Worm (Caenorhabditis elegans) whole organism, L3 larva: ENCODE data around the gene gpa-2.

Source experiments
- elt-3 ChIP-seq, 3 experiments: fragments of 150-350 bp in 1 of 3; sonication (generic microtip) in 2 of 3; optimal IDR thresholded peaks; 2 replicates in 2 of 3; 4 replicates in 1 of 3; lab custom pipeline; 2014 to 2017; ENCODE audit warnings: missing biosample characterization in 3 of 3, missing genetic modification characterization in 3 of 3
- lin-39 ChIP-seq: fragments of 150-350 bp; optimal IDR thresholded peaks from 2 replicates; lab custom pipeline; 2018; ENCODE audit warnings: missing biosample characterization, missing genetic modification reagents, missing genetic modification characterization
- mdl-1 ChIP-seq: fragments of 150-350 bp; optimal IDR thresholded peaks from 2 replicates; lab custom pipeline; 2014; ENCODE audit warnings: missing biosample characterization, missing genetic modification characterization
- mml-1 ChIP-seq: fragments of 150-350 bp; sonication (generic microtip); optimal IDR thresholded peaks from 3 replicates; lab custom pipeline; 2014; ENCODE audit warnings: missing biosample characterization, missing genetic modification characterization
- nhr-12 ChIP-seq: fragments of 150-350 bp; optimal IDR thresholded peaks from 2 replicates; lab custom pipeline; 2014; ENCODE audit warnings: missing biosample characterization, missing genetic modification characterization
- nhr-43 ChIP-seq: sonication (generic microtip); optimal IDR thresholded peaks from 2 replicates; lab custom pipeline; 2016; ENCODE audit warnings: mild to moderate bottlenecking, missing genetic modification characterization, missing compliant biosample characterization; ENCODE audit not compliant: poor library complexity, severe bottlenecking
- nhr-76 ChIP-seq: fragments of 150-350 bp; sonication (generic microtip); optimal IDR thresholded peaks from 5 replicates; lab custom pipeline; 2014; ENCODE audit warnings: missing biosample characterization, missing genetic modification characterization
- pqm-1 ChIP-seq: fragments of 150-350 bp; optimal IDR thresholded peaks from 2 replicates; lab custom pipeline; 2017; ENCODE audit warnings: missing biosample characterization, missing genetic modification characterization, inconsistent platforms
- unc-39 ChIP-seq: sonication (generic microtip); optimal IDR thresholded peaks from 4 replicates; lab custom pipeline; 2017; ENCODE audit warnings: missing biosample characterization, missing genetic modification characterization
- unc-62 ChIP-seq: fragments of 150-350 bp; sonication (generic microtip); optimal IDR thresholded peaks from 4 replicates; lab custom pipeline; 2014; ENCODE audit warnings: missing biosample characterization, missing genetic modification reagents, missing genetic modification characterization

ce11 chrV:8375419-8375818, 4.6 kb downstream of the gpa-2 start, which contains the start of gene F38E1.10:
- no peak for TF ChIP-seq unc-62 (GFP tag; lab: Kevin White, UChicago)
- TF ChIP-seq nhr-12 (tag; lab: Kevin White, UChicago) = no peak
- TF ChIP-seq unc-39 = no peak
- TF ChIP-seq lin-39 (tag; lab: Kevin White, UChicago) = no peak
- TF ChIP-seq nhr-43 = no peak
- no peak for TF ChIP-seq mdl-1 (tag; lab: Kevin White, UChicago)
- no peak for TF ChIP-seq nhr-76 (tag; lab: Kevin White, UChicago)
- no peak for TF ChIP-seq pqm-1
- TF ChIP-seq elt-3 (tag; optimal IDR thresholded peaks at IDR 0.05; lab: Kevin White, UChicago) = no peak
- no peak for TF ChIP-seq mml-1 (tag; lab: Kevin White, UChicago)
